Worm (Caenorhabditis elegans) whole organism, L1 larva: ENCODE measurements around the gene ZK829.1.
A peak's percentile ranks its signal among the peaks of the same experiment; 100 is the strongest.

Experiments used
- C04F5.9 ChIP-seq: sonication (generic microtip); optimal IDR thresholded peaks from 2 replicates; lab custom pipeline; 2016; ENCODE audit warnings: missing genetic modification characterization, missing compliant biosample characterization
- Y116A8C.19 ChIP-seq: sonication (generic microtip); optimal IDR thresholded peaks from 2 replicates; lab custom pipeline; 2016; ENCODE audit warnings: missing compliant biosample characterization, missing genetic modification characterization, borderline replicate concordance
- aha-1 ChIP-seq: fragments of 150-350 bp; optimal IDR thresholded peaks from 2 replicates; lab custom pipeline; 2014; ENCODE audit warnings: missing biosample characterization, missing genetic modification characterization
- aly-2 ChIP-seq: fragments of 150-350 bp; optimal IDR thresholded peaks from 2 replicates; lab custom pipeline; 2014; ENCODE audit warnings: missing biosample characterization, missing genetic modification characterization
- blmp-1 ChIP-seq: fragments of 150-350 bp; optimal IDR thresholded peaks from 2 replicates; lab custom pipeline; 2014; ENCODE audit warnings: missing biosample characterization, missing genetic modification characterization
- ceh-63 ChIP-seq: fragments of 200-800 bp; sonication (Bioruptor generic); optimal IDR thresholded peaks from 2 replicates; lab custom pipeline; 2018; ENCODE audit warnings: mild to moderate bottlenecking, missing genetic modification characterization, missing compliant biosample characterization
- ceh-8 ChIP-seq: fragments of 200-800 bp; sonication (Bioruptor generic); optimal IDR thresholded peaks from 2 replicates; lab custom pipeline; 2018; ENCODE audit warnings: mild to moderate bottlenecking, missing genetic modification characterization, moderate library complexity, missing compliant biosample characterization
- ceh-82 ChIP-seq, 3 experiments: fragments of 150-350 bp in 1 of 3; sonication (generic microtip) in 2 of 3; optimal IDR thresholded peaks; 2 replicates each; lab custom pipeline; 2014 to 2017; ENCODE audit warnings: missing biosample characterization in 3 of 3, missing genetic modification characterization in 3 of 3
- ceh-88 ChIP-seq: fragments of 200-800 bp; sonication (Bioruptor generic); IDR thresholded peaks from 2 replicates; pipeline ENCODE4 v1.3.6; 2022; ENCODE audit warnings: missing genetic modification characterization, missing compliant biosample characterization
- ces-1 ChIP-seq: fragments of 150-350 bp; optimal IDR thresholded peaks from 2 replicates; lab custom pipeline; 2014; ENCODE audit warnings: missing biosample characterization, missing genetic modification reagents, missing genetic modification characterization
- dpl-1 ChIP-seq, 3 experiments: fragments of 150-350 bp in 2 of 3; sonication (generic microtip) in 1 of 3; optimal IDR thresholded peaks; 2 replicates each; lab custom pipeline; 2014 to 2017; ENCODE audit warnings: missing biosample characterization in 3 of 3, missing genetic modification characterization in 3 of 3, missing genetic modification reagents in 3 of 3
- efl-1 ChIP-seq, 4 experiments: fragments of 150-350 bp; optimal IDR thresholded peaks in 3 of 4; peaks in 1 of 4; 1 replicate in 1 of 4; 2 replicates in 3 of 4; lab custom pipeline; 2014; ENCODE audit warnings: missing biosample characterization in 2 of 4, missing genetic modification characterization in 2 of 4, missing genetic modification reagents in 2 of 4
- egl-13 ChIP-seq: sonication (generic microtip); optimal IDR thresholded peaks from 2 replicates; lab custom pipeline; 2016; ENCODE audit warnings: missing genotype, missing genetic modification reagents, missing genetic modification characterization, missing compliant biosample characterization
- elt-3 ChIP-seq, 6 experiments: fragments of 150-350 bp in 1 of 6; sonication (generic microtip); optimal IDR thresholded peaks; 2 replicates each; lab custom pipeline; 2017 to 2018; ENCODE audit warnings: missing biosample characterization in 6 of 6, missing genetic modification characterization in 6 of 6, inconsistent platforms in 1 of 6
- ets-5 ChIP-seq: fragments of 200-800 bp; sonication (Bioruptor generic); IDR thresholded peaks from 2 replicates; pipeline ENCODE4 v1.3.6; 2022; ENCODE audit warnings: missing genetic modification characterization, missing compliant biosample characterization
- fkh-10 ChIP-seq: sonication (generic microtip); optimal IDR thresholded peaks from 2 replicates; lab custom pipeline; 2017; ENCODE audit warnings: missing biosample characterization, missing genetic modification reagents, missing genetic modification characterization
- fkh-8 ChIP-seq: sonication (generic microtip); optimal IDR thresholded peaks from 2 replicates; lab custom pipeline; 2016; ENCODE audit warnings: mild to moderate bottlenecking, missing genetic modification characterization, missing compliant biosample characterization
- grh-1 ChIP-seq: fragments of 200-800 bp; sonication (Bioruptor generic); IDR thresholded peaks from 2 replicates; pipeline ENCODE4 v1.3.6; 2022; ENCODE audit warnings: missing genetic modification reagents, missing genetic modification characterization, missing compliant biosample characterization
- hlh-4 ChIP-seq: sonication (generic microtip); optimal IDR thresholded peaks from 2 replicates; lab custom pipeline; 2016; ENCODE audit warnings: mild to moderate bottlenecking, missing genetic modification characterization, missing compliant biosample characterization
- irx-1 ChIP-seq: sonication (generic microtip); optimal IDR thresholded peaks from 2 replicates; lab custom pipeline; 2016; ENCODE audit warnings: missing genetic modification characterization, missing compliant biosample characterization
- lin-13 ChIP-seq: fragments of 150-350 bp; optimal IDR thresholded peaks from 2 replicates; lab custom pipeline; 2014; ENCODE audit warnings: missing biosample characterization, missing genetic modification reagents, missing genetic modification characterization
- lin-15B ChIP-seq: fragments of 150-350 bp; sonication (generic microtip); optimal IDR thresholded peaks from 3 replicates; lab custom pipeline; 2014; ENCODE audit warnings: missing biosample characterization, missing genetic modification characterization
- lin-35 ChIP-seq, 2 experiments: fragments of 150-350 bp; optimal IDR thresholded peaks; 2 replicates each; lab custom pipeline; 2014; ENCODE audit warnings: missing biosample characterization in 2 of 2, missing genetic modification characterization in 2 of 2, missing genetic modification reagents in 2 of 2
- lir-3 ChIP-seq: sonication (generic microtip); optimal IDR thresholded peaks from 2 replicates; lab custom pipeline; 2016; ENCODE audit warnings: mild to moderate bottlenecking, missing genetic modification characterization, moderate library complexity, missing compliant biosample characterization; ENCODE audit not compliant: poor library complexity
- lsy-2 ChIP-seq, 2 experiments: fragments of 150-350 bp; optimal IDR thresholded peaks; 2 replicates each; lab custom pipeline; 2014; ENCODE audit warnings: missing biosample characterization in 2 of 2, missing genetic modification characterization in 2 of 2
- mab-9 ChIP-seq: fragments of 200-800 bp; sonication (Bioruptor generic); IDR thresholded peaks from 2 replicates; pipeline ENCODE4 v1.3.6; 2022; ENCODE audit warnings: missing genetic modification reagents, missing genetic modification characterization, missing compliant biosample characterization
- mdl-1 ChIP-seq, 2 experiments: fragments of 150-350 bp; optimal IDR thresholded peaks; 2 replicates each; lab custom pipeline; 2014 to 2017; ENCODE audit warnings: missing biosample characterization in 2 of 2, missing genetic modification characterization in 2 of 2, inconsistent platforms in 1 of 2
- mef-2 ChIP-seq: fragments of 150-350 bp; optimal IDR thresholded peaks from 2 replicates; lab custom pipeline; 2014; ENCODE audit warnings: missing biosample characterization, missing genetic modification characterization
- nhr-12 ChIP-seq: sonication (generic microtip); optimal IDR thresholded peaks from 2 replicates; lab custom pipeline; 2017; ENCODE audit warnings: missing biosample characterization, missing genetic modification characterization
- nhr-237 ChIP-seq: fragments of 150-350 bp; optimal IDR thresholded peaks from 2 replicates; lab custom pipeline; 2014; ENCODE audit warnings: missing biosample characterization, missing genetic modification characterization
- nhr-28 ChIP-seq: fragments of 150-350 bp; optimal IDR thresholded peaks from 2 replicates; lab custom pipeline; 2014; ENCODE audit warnings: missing biosample characterization, missing genetic modification characterization
- nhr-47 ChIP-seq: sonication (generic microtip); optimal IDR thresholded peaks from 2 replicates; lab custom pipeline; 2016; ENCODE audit warnings: mild to moderate bottlenecking, missing genetic modification characterization, moderate library complexity, missing compliant biosample characterization
- nhr-77 ChIP-seq: fragments of 150-350 bp; optimal IDR thresholded peaks from 2 replicates; lab custom pipeline; 2014; ENCODE audit warnings: missing biosample characterization, missing genetic modification characterization
- nhr-85 ChIP-seq: sonication (generic microtip); peaks from one replicate; lab custom pipeline; 2016; ENCODE audit warnings: missing genetic modification characterization, inconsistent platforms, missing compliant biosample characterization
- pag-3 ChIP-seq: sonication (generic microtip); optimal IDR thresholded peaks from 2 replicates; lab custom pipeline; 2017; ENCODE audit warnings: missing genetic modification characterization, mild to moderate bottlenecking, missing compliant biosample characterization, antibody characterized with exemption, borderline replicate concordance; ENCODE audit not compliant: insufficient read depth
- pax-3 ChIP-seq: fragments of 200-800 bp; sonication (Bioruptor generic); optimal IDR thresholded peaks from 2 replicates; lab custom pipeline; 2018; ENCODE audit warnings: mild to moderate bottlenecking, missing genetic modification characterization, moderate library complexity, missing compliant biosample characterization
- skn-1 ChIP-seq: fragments of 150-350 bp; optimal IDR thresholded peaks from 2 replicates; lab custom pipeline; 2014; ENCODE audit warnings: missing biosample characterization, missing genetic modification characterization
- snpc-4 ChIP-seq: fragments of 150-350 bp; optimal IDR thresholded peaks from 2 replicates; lab custom pipeline; 2014; ENCODE audit warnings: missing biosample characterization, missing genetic modification characterization
- snu-23 ChIP-seq: sonication (generic microtip); optimal IDR thresholded peaks from 2 replicates; lab custom pipeline; 2016; ENCODE audit warnings: missing genetic modification characterization, missing compliant biosample characterization
- sox-4 ChIP-seq: sonication (generic microtip); optimal IDR thresholded peaks from 2 replicates; lab custom pipeline; 2016; ENCODE audit warnings: missing genetic modification characterization, missing compliant biosample characterization
- sptf-1 ChIP-seq: fragments of 150-350 bp; optimal IDR thresholded peaks from 2 replicates; lab custom pipeline; 2014; ENCODE audit warnings: missing biosample characterization, missing genetic modification characterization
- sup-37 ChIP-seq: fragments of 200-800 bp; sonication (Bioruptor generic); optimal IDR thresholded peaks from 2 replicates; lab custom pipeline; 2018; ENCODE audit warnings: mild to moderate bottlenecking, missing genetic modification characterization, missing compliant biosample characterization
- tbx-2 ChIP-seq: sonication (generic microtip); optimal IDR thresholded peaks from 2 replicates; lab custom pipeline; 2016; ENCODE audit warnings: missing genetic modification characterization, missing compliant biosample characterization
- tlp-1 ChIP-seq: fragments of 150-350 bp; optimal IDR thresholded peaks from 2 replicates; lab custom pipeline; 2014; ENCODE audit warnings: missing biosample characterization, missing genetic modification characterization
- unc-130 ChIP-seq: fragments of 150-350 bp; optimal IDR thresholded peaks from 2 replicates; lab custom pipeline; 2017; ENCODE audit warnings: missing biosample characterization, missing genetic modification characterization, inconsistent platforms
- unc-62 ChIP-seq: fragments of 150-350 bp; optimal IDR thresholded peaks from 2 replicates; lab custom pipeline; 2014; ENCODE audit warnings: missing biosample characterization, missing genetic modification reagents, missing genetic modification characterization
- unc-86 ChIP-seq: sonication (generic microtip); optimal IDR thresholded peaks from 2 replicates; lab custom pipeline; 2016; ENCODE audit warnings: missing genetic modification characterization, missing compliant biosample characterization
- unc-98 ChIP-seq: fragments of 200-800 bp; sonication (Bioruptor generic); IDR thresholded peaks from 2 replicates; pipeline ENCODE4 v1.3.6; 2022; ENCODE audit warnings: missing genetic modification characterization, missing compliant biosample characterization
- vab-15 ChIP-seq: sonication (generic microtip); optimal IDR thresholded peaks from 2 replicates; lab custom pipeline; 2017; ENCODE audit warnings: missing genotype, mild to moderate bottlenecking, missing genetic modification characterization, missing compliant biosample characterization
- xbp-1 ChIP-seq: sonication (generic microtip); optimal IDR thresholded peaks from 2 replicates; lab custom pipeline; 2016; ENCODE audit warnings: missing genetic modification characterization, missing compliant biosample characterization
- zag-1 ChIP-seq: fragments of 150-350 bp; optimal IDR thresholded peaks from 2 replicates; lab custom pipeline; 2014; ENCODE audit warnings: missing biosample characterization, missing genetic modification characterization
- zip-4 ChIP-seq: fragments of 200-800 bp; sonication (Bioruptor generic); optimal IDR thresholded peaks from 2 replicates; lab custom pipeline; 2018; ENCODE audit warnings: mild to moderate bottlenecking, missing genetic modification characterization, moderate library complexity, missing compliant biosample characterization
- ztf-11 ChIP-seq, 2 experiments: sonication (generic microtip); optimal IDR thresholded peaks; 2 replicates each; lab custom pipeline; 2016 to 2017; ENCODE audit warnings: missing genetic modification characterization in 2 of 2, missing biosample characterization in 1 of 2, missing compliant biosample characterization in 1 of 2
- ztf-4 ChIP-seq: fragments of 150-350 bp; optimal IDR thresholded peaks from 2 replicates; lab custom pipeline; 2014; ENCODE audit warnings: missing biosample characterization, missing genetic modification characterization

Gene ZK829.1

DNA sequence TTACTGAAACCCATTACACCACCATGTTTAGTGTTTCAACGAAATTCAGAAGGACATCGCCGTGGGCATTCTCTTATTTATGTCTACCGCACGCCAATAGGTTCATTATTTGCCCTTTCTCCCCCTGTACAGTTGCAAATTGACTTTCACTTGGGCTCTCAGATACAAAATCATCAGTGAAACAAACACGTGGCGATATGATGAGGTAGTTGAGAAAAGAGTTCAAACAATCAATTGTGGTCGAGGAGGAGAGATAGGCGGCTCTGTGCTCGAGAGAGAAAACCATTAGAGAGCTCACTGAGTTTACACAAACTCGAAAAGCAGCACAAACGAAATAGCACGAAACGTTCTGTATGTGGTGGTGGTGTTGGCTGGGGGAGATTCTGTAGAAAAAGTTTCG lies 14.9 kb upstream of the ZK829.1 start (continued):
- TF ChIP-seq xbp-1 (tag; lab: Kevin White, UChicago) (no peak), unc-130 (tag; lab: Kevin White, UChicago) (peak; percentile 26), fkh-10 (GFP tag; lab: Kevin White, UChicago) (no peak), lsy-2 (tag; optimal IDR thresholded peaks at IDR 0.05; lab: Kevin White, UChicago) (peak; percentile 3 to 6), pax-3 (no peak), efl-1 (optimal IDR thresholded peaks at IDR 0.05; lab: Kevin White, UChicago) (peak in 1 of 2 experiments; percentile 13), efl-1 (GFP tag; optimal IDR thresholded peaks at IDR 0.05 in 1 of 2; lab: Kevin White, UChicago) (peak in 1 of 2 experiments; percentile 2), sox-4 (tag; lab: Kevin White, UChicago) (no peak), C04F5.9 (tag; lab: Kevin White, UChicago) (no peak), ceh-63 (no peak), zip-4 (GFP tag; lab: Kevin White, UChicago) (no peak), ces-1 (no peak), tbx-2 (tag; lab: Kevin White, UChicago) (peak; percentile 43), hlh-4 (tag; lab: Kevin White, UChicago) (no peak), ceh-88 (GFP tag; lab: Robert Waterston, UW) (no peak), blmp-1 (tag; lab: Kevin White, UChicago) (peak; percentile 26), mef-2 (tag; lab: Kevin White, UChicago) (no peak), nhr-12 (tag; lab: Kevin White, UChicago) (no peak), dpl-1 (GFP tag; optimal IDR thresholded peaks at IDR 0.05; lab: Kevin White, UChicago) (no peak), nhr-47 (no peak), ets-5 (no peak), nhr-28 (no peak), tlp-1 (tag; lab: Kevin White, UChicago) (no peak), ceh-8 (GFP tag; lab: Kevin White, UChicago) (no peak), egl-13 (tag; lab: Kevin White, UChicago) (no peak), mab-9 (GFP tag; lab: Robert Waterston, UW) (no peak), grh-1 (GFP tag; lab: Robert Waterston, UW) (no peak), lin-35 (GFP tag; optimal IDR thresholded peaks at IDR 0.05; lab: Kevin White, UChicago) (peak in 1 of 2 experiments; percentile 5), irx-1 (no peak), snpc-4 (no peak), elt-3 (tag; optimal IDR thresholded peaks at IDR 0.05; lab: Kevin White, UChicago) (no peak), aly-2 (tag; lab: Kevin White, UChicago) (no peak), unc-98 (GFP tag; lab: Robert Waterston, UW) (no peak), Y116A8C.19 (tag; lab: Kevin White, UChicago) (no peak), aha-1 (tag; lab: Kevin White, UChicago) (no peak), zag-1 (no peak), unc-86 (no peak), sptf-1 (tag; lab: Kevin White, UChicago) (no peak), ztf-11 (tag; optimal IDR thresholded peaks at IDR 0.05; lab: Kevin White, UChicago) (no peak), lin-13 (no peak), nhr-237 (tag; lab: Kevin White, UChicago) (no peak), vab-15 (tag; lab: Kevin White, UChicago) (no peak), mdl-1 (tag; optimal IDR thresholded peaks at IDR 0.05; lab: Kevin White, UChicago) (peak in 1 of 2 experiments; percentile 77), skn-1 (no peak), pag-3 (tag; lab: Kevin White, UChicago) (no peak), lir-3 (no peak), ceh-82 (tag; optimal IDR thresholded peaks at IDR 0.05; lab: Kevin White, UChicago) (no peak), unc-62 (GFP tag; lab: Kevin White, UChicago) (no peak), lin-15B (tag; lab: Kevin White, UChicago) (no peak), snu-23 (GFP tag; lab: Kevin White, UChicago) (no peak), ztf-4 (tag; lab: Kevin White, UChicago) (no peak), nhr-85 (no peak), nhr-77 (peak; percentile 80), sup-37 (GFP tag; lab: Kevin White, UChicago) (no peak), fkh-8 (tag; lab: Kevin White, UChicago) (no peak)
